Worm (Caenorhabditis elegans): ENCODE data around the gene ges-1.

DNA sequence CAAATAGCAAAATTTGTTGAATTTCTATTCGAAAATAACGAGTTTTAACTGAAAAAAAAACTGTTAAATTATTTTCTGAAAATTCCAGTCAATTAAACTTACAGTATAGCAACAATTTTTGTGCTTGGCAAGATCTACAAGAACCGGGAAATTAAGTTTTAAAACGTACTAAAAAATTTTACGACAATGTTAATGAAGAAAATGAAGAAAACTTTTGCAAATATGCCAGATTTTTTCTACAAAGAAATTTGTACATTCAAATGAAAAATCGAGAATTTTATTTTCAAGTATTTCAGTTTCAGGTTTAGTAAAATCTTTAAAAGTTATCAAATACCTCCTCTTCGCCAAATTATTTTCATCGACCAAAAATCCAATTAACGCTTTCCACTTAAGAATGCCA is 10.1 kb upstream of the ges-1 start, which contains the start of gene cnc-11:
- TF ChIP-seq dao-5 (tag; optimal IDR thresholded peaks at IDR 0.05) (no peak), W03F9.2 (tag; optimal IDR thresholded peaks at IDR 0.05) (no peak), him-1 (tag; optimal IDR thresholded peaks at IDR 0.05) (no peak)

Data from whole organism, L4/young adult.